Fruit fly (Drosophila melanogaster) whole organism, prepupa: ENCODE measurements around the gene CG10874.

ENCODE experiments used
- Blimp-1 ChIP-seq: fragments of 200-800 bp; sonication (Bioruptor generic); optimal IDR thresholded peaks from 3 replicates; lab custom pipeline; 2017; ENCODE audit warnings: missing biosample characterization, missing genetic modification characterization, mild to moderate bottlenecking, moderate library complexity, missing genetic modification reagents
- CG10631 ChIP-seq: fragments of 200-800 bp; sonication (Bioruptor generic); optimal IDR thresholded peaks from 2 replicates; lab custom pipeline; 2016; ENCODE audit warnings: missing biosample characterization, missing genetic modification characterization
- CG10669 ChIP-seq: fragments of 200-800 bp; sonication (Bioruptor generic); optimal IDR thresholded peaks from 3 replicates; lab custom pipeline; 2018; ENCODE audit warnings: missing biosample characterization, mild to moderate bottlenecking, missing genetic modification characterization, moderate library complexity
- CG11762 ChIP-seq: fragments of 200-800 bp; sonication (Bioruptor generic); optimal IDR thresholded peaks from 3 replicates; lab custom pipeline; 2016; ENCODE audit warnings: missing biosample characterization, missing genetic modification characterization; ENCODE audit not compliant: insufficient read depth
- CG15336 ChIP-seq: fragments of 200-800 bp; sonication (Bioruptor generic); IDR thresholded peaks from 2 replicates; pipeline ENCODE4 v1.3.6; 2022; ENCODE audit warnings: missing biosample characterization, missing genetic modification characterization
- CG1621 ChIP-seq: fragments of 200-800 bp; sonication (Bioruptor generic); optimal IDR thresholded peaks from 3 replicates; lab custom pipeline; 2018; ENCODE audit warnings: missing biosample characterization, mild to moderate bottlenecking, missing genetic modification characterization
- CG16779 ChIP-seq: fragments of 200-800 bp; sonication (Bioruptor generic); optimal IDR thresholded peaks from 3 replicates; lab custom pipeline; 2017; ENCODE audit warnings: missing biosample characterization, mild to moderate bottlenecking, missing genetic modification characterization
- CG3032 ChIP-seq: fragments of 200-800 bp; optimal IDR thresholded peaks from 2 replicates; lab custom pipeline; 2019; ENCODE audit warnings: missing biosample characterization, mild to moderate bottlenecking, missing genetic modification characterization, moderate library complexity
- CG31627 ChIP-seq: fragments of 200-800 bp; sonication (Bioruptor generic); optimal IDR thresholded peaks from 3 replicates; lab custom pipeline; 2016; ENCODE audit warnings: missing biosample characterization, missing genetic modification characterization
- CG32006 ChIP-seq: fragments of 200-800 bp; sonication (Bioruptor generic); optimal IDR thresholded peaks from 3 replicates; lab custom pipeline; 2017; ENCODE audit warnings: missing biosample characterization, mild to moderate bottlenecking, missing genetic modification characterization
- CG34406 ChIP-seq: fragments of 200-800 bp; sonication (Bioruptor generic); optimal IDR thresholded peaks from 3 replicates; lab custom pipeline; 2016; ENCODE audit warnings: missing biosample characterization, missing genetic modification characterization
- CG3919 ChIP-seq: fragments of 200-800 bp; sonication (Bioruptor generic); optimal IDR thresholded peaks from 3 replicates; lab custom pipeline; 2016; ENCODE audit warnings: missing biosample characterization, missing genetic modification characterization
- CG4318 ChIP-seq: fragments of 200-800 bp; sonication (Bioruptor generic); optimal IDR thresholded peaks from 3 replicates; lab custom pipeline; 2017; ENCODE audit warnings: missing biosample characterization, mild to moderate bottlenecking, missing genetic modification characterization
- CG6163 ChIP-seq: fragments of 200-800 bp; sonication (Bioruptor generic); IDR thresholded peaks from 3 replicates; pipeline ENCODE4 v1.3.6; 2022; ENCODE audit warnings: missing biosample characterization, missing genetic modification characterization
- CG6276 ChIP-seq: fragments of 200-800 bp; sonication (Bioruptor generic); optimal IDR thresholded peaks from 2 replicates; lab custom pipeline; 2017; ENCODE audit warnings: missing biosample characterization, mild to moderate bottlenecking, missing genetic modification characterization
- CG6808 ChIP-seq: fragments of 200-800 bp; sonication (Bioruptor generic); optimal IDR thresholded peaks from 3 replicates; lab custom pipeline; 2017; ENCODE audit warnings: missing biosample characterization, missing genetic modification characterization, mild to moderate bottlenecking, moderate library complexity, missing genetic modification reagents
- CG6854 ChIP-seq: fragments of 200-800 bp; sonication (Bioruptor generic); optimal IDR thresholded peaks from 2 replicates; lab custom pipeline; 2017; ENCODE audit warnings: missing biosample characterization, mild to moderate bottlenecking, missing genetic modification characterization
- CG7368 ChIP-seq: fragments of 200-800 bp; sonication (Bioruptor generic); optimal IDR thresholded peaks from 3 replicates; lab custom pipeline; 2016; ENCODE audit warnings: missing biosample characterization, missing genetic modification characterization
- CG8119 ChIP-seq: fragments of 200-800 bp; sonication (Bioruptor generic); IDR thresholded peaks from 3 replicates; pipeline ENCODE4 v1.3.6; 2022; ENCODE audit warnings: missing biosample characterization, missing genetic modification characterization
- CG8319 ChIP-seq: fragments of 200-800 bp; sonication (Bioruptor generic); optimal IDR thresholded peaks from 3 replicates; lab custom pipeline; 2016; ENCODE audit warnings: missing biosample characterization, missing genetic modification characterization
- CG9139 ChIP-seq: fragments of 200-800 bp; sonication (Bioruptor generic); optimal IDR thresholded peaks from 3 replicates; lab custom pipeline; 2017; ENCODE audit warnings: missing biosample characterization, mild to moderate bottlenecking, missing genetic modification characterization
- Eip75B ChIP-seq: fragments of 200-800 bp; sonication (Bioruptor generic); optimal IDR thresholded peaks from 3 replicates; lab custom pipeline; 2016; ENCODE audit warnings: missing biosample characterization, missing genetic modification characterization
- Eip78C ChIP-seq: fragments of 200-800 bp; sonication (Bioruptor generic); peaks from one replicate; lab custom pipeline; 2016; ENCODE audit warnings: missing biosample characterization, missing genetic modification characterization
- Eip93F ChIP-seq: fragments of 200-800 bp; sonication (Bioruptor generic); optimal IDR thresholded peaks from 2 replicates; lab custom pipeline; 2016; ENCODE audit warnings: missing biosample characterization, mild to moderate bottlenecking, missing genetic modification characterization
- Ets96B ChIP-seq: fragments of 200-800 bp; optimal IDR thresholded peaks from 2 replicates; lab custom pipeline; 2019; ENCODE audit warnings: missing biosample characterization, mild to moderate bottlenecking, missing genetic modification characterization, moderate library complexity
- Gug ChIP-seq: fragments of 200-800 bp; sonication (Bioruptor generic); IDR thresholded peaks from 2 replicates; pipeline ENCODE4 v1.3.6; 2022; ENCODE audit warnings: missing biosample characterization, missing genetic modification characterization
- Hr38 ChIP-seq: sonication (Bioruptor generic); optimal IDR thresholded peaks from 2 replicates; lab custom pipeline; 2016; ENCODE audit warnings: missing biosample characterization, missing genetic modification characterization
- Lpt ChIP-seq: fragments of 200-800 bp; sonication (Bioruptor generic); optimal IDR thresholded peaks from 3 replicates; lab custom pipeline; 2016; ENCODE audit warnings: missing biosample characterization, missing genetic modification characterization
- Met ChIP-seq: fragments of 200-800 bp; sonication (Bioruptor generic); optimal IDR thresholded peaks from 3 replicates; lab custom pipeline; 2016; ENCODE audit warnings: missing biosample characterization, missing genetic modification characterization
- OdsH ChIP-seq: fragments of 200-800 bp; sonication (Bioruptor generic); optimal IDR thresholded peaks from 3 replicates; lab custom pipeline; 2016; ENCODE audit warnings: missing biosample characterization, missing genetic modification characterization
- Smox ChIP-seq: fragments of 200-800 bp; sonication (Bioruptor generic); optimal IDR thresholded peaks from 3 replicates; lab custom pipeline; 2016; ENCODE audit warnings: missing biosample characterization, missing genetic modification characterization
- Sox15 ChIP-seq: fragments of 200-800 bp; sonication (Bioruptor generic); optimal IDR thresholded peaks from 3 replicates; lab custom pipeline; 2016; ENCODE audit warnings: missing biosample characterization, missing genetic modification characterization
- achi ChIP-seq: fragments of 200-800 bp; sonication (Bioruptor generic); optimal IDR thresholded peaks from 3 replicates; lab custom pipeline; 2016; ENCODE audit warnings: missing biosample characterization, missing genetic modification characterization
- acj6 ChIP-seq: fragments of 200-800 bp; sonication (Bioruptor generic); optimal IDR thresholded peaks from 3 replicates; lab custom pipeline; 2016; ENCODE audit warnings: missing biosample characterization, missing genetic modification characterization
- dac ChIP-seq: fragments of 200-800 bp; sonication (Bioruptor generic); optimal IDR thresholded peaks from 2 replicates; lab custom pipeline; 2017; ENCODE audit warnings: missing biosample characterization, mild to moderate bottlenecking, missing genetic modification characterization
- dsx ChIP-seq: fragments of 200-800 bp; optimal IDR thresholded peaks from 3 replicates; lab custom pipeline; 2019; ENCODE audit warnings: missing biosample characterization, mild to moderate bottlenecking, missing genetic modification characterization, moderate library complexity; ENCODE audit not compliant: poor library complexity, severe bottlenecking
- eg ChIP-seq: fragments of 200-800 bp; sonication (Bioruptor generic); IDR thresholded peaks from 3 replicates; pipeline ENCODE4 v1.3.6; 2022; ENCODE audit warnings: missing biosample characterization, missing genetic modification characterization
- esn ChIP-seq: fragments of 200-800 bp; sonication (Bioruptor generic); optimal IDR thresholded peaks from 2 replicates; lab custom pipeline; 2016; ENCODE audit warnings: missing biosample characterization, mild to moderate bottlenecking, missing genetic modification characterization, moderate library complexity
- fd59A ChIP-seq: fragments of 200-800 bp; sonication (Bioruptor generic); optimal IDR thresholded peaks from 2 replicates; lab custom pipeline; 2017; ENCODE audit warnings: missing biosample characterization, mild to moderate bottlenecking, missing genetic modification characterization, missing genetic modification reagents
- fkh ChIP-seq: fragments of 200-800 bp; sonication (Bioruptor generic); optimal IDR thresholded peaks from 3 replicates; lab custom pipeline; 2017; ENCODE audit warnings: missing biosample characterization, mild to moderate bottlenecking, missing genetic modification characterization, moderate library complexity
- lz ChIP-seq: fragments of 200-800 bp; sonication (Bioruptor generic); optimal IDR thresholded peaks from 3 replicates; lab custom pipeline; 2016; ENCODE audit warnings: missing biosample characterization, missing genetic modification characterization
- net ChIP-seq: fragments of 200-800 bp; sonication (Bioruptor generic); optimal IDR thresholded peaks from 3 replicates; lab custom pipeline; 2016; ENCODE audit warnings: missing biosample characterization, missing genetic modification characterization
- pdm3 ChIP-seq: fragments of 200-800 bp; sonication (Bioruptor generic); optimal IDR thresholded peaks from 3 replicates; lab custom pipeline; 2016; ENCODE audit warnings: missing biosample characterization, missing genetic modification characterization
- salr ChIP-seq, 2 experiments: fragments of 200-800 bp; sonication (Bioruptor generic); optimal IDR thresholded peaks; 3 replicates each; lab custom pipeline; 2016 to 2018; ENCODE audit warnings: missing biosample characterization in 2 of 2, missing genetic modification characterization in 2 of 2, mild to moderate bottlenecking in 1 of 2
- ss ChIP-seq, 2 experiments: fragments of 200-800 bp; sonication (Bioruptor generic); optimal IDR thresholded peaks; 2 replicates in 1 of 2; 3 replicates in 1 of 2; lab custom pipeline; 2017 to 2018; ENCODE audit warnings: mild to moderate bottlenecking in 2 of 2, missing biosample characterization in 2 of 2, missing genetic modification characterization in 2 of 2, moderate library complexity in 1 of 2

CG10874 gene

dm6 chr2L:2226259-2227121, 34.3 kb upstream of the CG10874 start, which contains the start of the genes CG15387 and sau (continued):
- TF ChIP-seq Hr38 (GFP tag; lab: Kevin White, UChicago) (peak; percentile 72), Gug (GFP tag; lab: Robert Waterston, UW) (peak; percentile 68), esn (GFP tag; lab: Kevin White, UChicago) (peak; percentile 93), CG8119 (GFP tag; lab: Robert Waterston, UW) (peak; percentile 33; the same call in 1 of the 3 replicates), CG6276 (GFP tag; lab: Kevin White, UChicago) (peak; percentile 34), CG15336 (GFP tag; lab: Robert Waterston, UW) (peak; percentile 56), CG10631 (GFP tag; lab: Kevin White, UChicago) (peak; percentile 88), Blimp-1 (GFP tag; lab: Kevin White, UChicago) (peak; percentile 64), Smox (GFP tag; lab: Kevin White, UChicago) (peak; percentile 88), fd59A (GFP tag; lab: Kevin White, UChicago) (peak; percentile 67), lz (GFP tag; lab: Kevin White, UChicago) (peak; percentile 93), Lpt (GFP tag; lab: Kevin White, UChicago) (peak; percentile 42), Eip78C (GFP tag; lab: Kevin White, UChicago) (peak; percentile 95), CG6854 (GFP tag; lab: Kevin White, UChicago) (peak; percentile 39), CG7368 (GFP tag; lab: Kevin White, UChicago) (peak; percentile 75), CG10669 (peak; percentile 79)

DNA sequence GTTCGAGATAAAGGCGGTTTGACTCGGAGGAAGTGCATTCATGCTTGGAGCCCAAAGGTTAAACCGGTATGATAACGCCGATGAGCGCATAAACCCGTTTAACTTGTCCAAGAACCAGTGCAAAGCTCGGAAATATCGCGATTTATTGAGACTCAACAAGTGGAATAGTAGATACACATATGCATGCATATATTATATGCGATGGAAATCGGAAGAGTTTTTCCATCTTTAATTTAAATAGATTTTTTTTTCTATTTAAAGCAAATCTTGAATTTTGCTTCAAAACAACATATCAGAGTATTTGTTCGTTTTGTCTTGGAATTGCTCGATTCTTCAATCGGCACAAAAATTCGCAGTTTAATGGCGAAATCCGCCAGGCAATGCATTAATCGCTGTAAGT, 30.2 kb upstream of the CG10874 start:
- TF ChIP-seq CG6163 (peak; percentile 41; the same call in 1 of the 3 replicates), CG6808 (GFP tag; lab: Kevin White, UChicago) (no peak), achi (GFP tag; lab: Kevin White, UChicago) (no peak), dac (GFP tag; lab: Kevin White, UChicago) (no peak), CG11762 (GFP tag; lab: Kevin White, UChicago) (no peak), Smox (GFP tag; lab: Kevin White, UChicago) (no peak), CG3919 (GFP tag; lab: Kevin White, UChicago) (peak; percentile 4), Gug (GFP tag; lab: Robert Waterston, UW) (no peak), acj6 (GFP tag; lab: Kevin White, UChicago) (no peak), CG15336 (GFP tag; lab: Robert Waterston, UW) (no peak; the same call in 1 of the 2 replicates), Eip78C (GFP tag; lab: Kevin White, UChicago) (peak; percentile 78), CG3032 (no peak), CG31627 (GFP tag; lab: Kevin White, UChicago) (no peak), ss (GFP tag; optimal IDR thresholded peaks at IDR 0.05; lab: Kevin White, UChicago) (peak in 1 of 2 experiments; percentile 6), CG4318 (GFP tag; lab: Kevin White, UChicago) (no peak), lz (GFP tag; lab: Kevin White, UChicago) (no peak), Ets96B (no peak), Met (no peak), CG8119 (GFP tag; lab: Robert Waterston, UW) (peak; percentile 48; the same call in 1 of the 3 replicates), Sox15 (no peak), CG10631 (GFP tag; lab: Kevin White, UChicago) (no peak), Lpt (GFP tag; lab: Kevin White, UChicago) (no peak), salr (GFP tag; optimal IDR thresholded peaks at IDR 0.05; lab: Kevin White, UChicago) (no peak), CG34406 (GFP tag; lab: Kevin White, UChicago) (no peak), CG32006 (GFP tag; lab: Kevin White, UChicago) (peak; percentile 46), OdsH (GFP tag; lab: Kevin White, UChicago) (peak; percentile 30), CG1621 (tag; lab: Kevin White, UChicago) (no peak), Eip75B (GFP tag; lab: Kevin White, UChicago) (no peak), fkh (no peak), dsx (GFP tag; lab: Kevin White, UChicago) (peak; percentile 8), Eip93F (no peak), net (GFP tag; lab: Kevin White, UChicago) (no peak), eg (GFP tag; lab: Robert Waterston, UW) (0 out of 3 replicates have a peak, but pooled peaks have one; percentile 38), CG9139 (GFP tag; lab: Kevin White, UChicago) (no peak), pdm3 (GFP tag; lab: Kevin White, UChicago) (peak; percentile 10), Blimp-1 (GFP tag; lab: Kevin White, UChicago) (no peak), CG8319 (GFP tag; lab: Kevin White, UChicago) (no peak), fd59A (GFP tag; lab: Kevin White, UChicago) (no peak), CG16779 (tag; lab: Kevin White, UChicago) (no peak)
